Worm (Caenorhabditis elegans) whole organism, mixed stage, embryonic: Measurements from ENCODE around the gene srt-56.

Experiments used
- M03D4.4 ChIP-seq: sonication (generic microtip); optimal IDR thresholded peaks from 2 replicates; lab custom pipeline; 2017; ENCODE audit warnings: mild to moderate bottlenecking, missing genetic modification characterization, missing compliant biosample characterization
- bed-3 ChIP-seq: fragments of 200-800 bp; sonication (Bioruptor generic); optimal IDR thresholded peaks from 3 replicates; lab custom pipeline; 2018; ENCODE audit warnings: mild to moderate bottlenecking, missing genetic modification characterization, moderate library complexity, missing compliant biosample characterization
- blmp-1 ChIP-seq: fragments of 150-350 bp; optimal IDR thresholded peaks from 2 replicates; lab custom pipeline; 2014; ENCODE audit warnings: missing biosample characterization, missing genetic modification characterization
- ceh-39 ChIP-seq: fragments of 150-350 bp; optimal IDR thresholded peaks from 2 replicates; lab custom pipeline; 2014; ENCODE audit warnings: missing biosample characterization, missing genetic modification characterization
- ceh-43 ChIP-seq: fragments of 200-800 bp; sonication (Bioruptor generic); optimal IDR thresholded peaks from 2 replicates; lab custom pipeline; 2018; ENCODE audit warnings: mild to moderate bottlenecking, missing genetic modification characterization, moderate library complexity, missing compliant biosample characterization
- ceh-83 ChIP-seq: fragments of 200-800 bp; sonication (Bioruptor generic); optimal IDR thresholded peaks from 2 replicates; lab custom pipeline; 2018; ENCODE audit warnings: mild to moderate bottlenecking, missing genetic modification characterization, missing compliant biosample characterization
- ces-1 ChIP-seq: fragments of 150-350 bp; optimal IDR thresholded peaks from 2 replicates; lab custom pipeline; 2014; ENCODE audit warnings: missing biosample characterization, missing genetic modification reagents, missing genetic modification characterization
- drap-1 ChIP-seq: fragments of 200-800 bp; sonication (Bioruptor generic); optimal IDR thresholded peaks from 3 replicates; lab custom pipeline; 2018; ENCODE audit warnings: mild to moderate bottlenecking, missing genetic modification characterization, missing compliant biosample characterization
- elt-1 ChIP-seq: sonication (generic microtip); optimal IDR thresholded peaks from 2 replicates; lab custom pipeline; 2017; ENCODE audit warnings: missing genetic modification characterization, mild to moderate bottlenecking, missing compliant biosample characterization, antibody characterized with exemption, moderate library complexity, borderline replicate concordance; ENCODE audit not compliant: insufficient read depth
- elt-3 ChIP-seq: fragments of 150-350 bp; optimal IDR thresholded peaks from 2 replicates; lab custom pipeline; 2014; ENCODE audit warnings: missing biosample characterization, missing genetic modification characterization
- flh-1 ChIP-seq: fragments of 200-800 bp; sonication (Bioruptor generic); optimal IDR thresholded peaks from 2 replicates; lab custom pipeline; 2018; ENCODE audit warnings: mild to moderate bottlenecking, missing genetic modification characterization, moderate library complexity, missing compliant biosample characterization
- ham-2 ChIP-seq: fragments of 200-800 bp; sonication (Bioruptor generic); optimal IDR thresholded peaks from 2 replicates; lab custom pipeline; 2018; ENCODE audit warnings: mild to moderate bottlenecking, missing genetic modification characterization, missing compliant biosample characterization
- hlh-1 ChIP-seq: fragments of 150-350 bp; optimal IDR thresholded peaks from 2 replicates; lab custom pipeline; 2014; ENCODE audit warnings: missing biosample characterization, missing genetic modification reagents, missing genetic modification characterization
- lin-13 ChIP-seq: fragments of 150-350 bp; optimal IDR thresholded peaks from 2 replicates; lab custom pipeline; 2014; ENCODE audit warnings: missing biosample characterization, missing genetic modification characterization
- lin-32 ChIP-seq: fragments of 200-800 bp; sonication (Bioruptor generic); optimal IDR thresholded peaks from 2 replicates; lab custom pipeline; 2018; ENCODE audit warnings: mild to moderate bottlenecking, missing genetic modification characterization, missing compliant biosample characterization
- lsy-2 ChIP-seq: fragments of 150-350 bp; optimal IDR thresholded peaks from 2 replicates; lab custom pipeline; 2014; ENCODE audit warnings: missing biosample characterization, missing genetic modification characterization
- mab-5 ChIP-seq: fragments of 150-350 bp; optimal IDR thresholded peaks from 2 replicates; lab custom pipeline; 2014; ENCODE audit warnings: missing biosample characterization, missing genetic modification characterization
- mep-1 ChIP-seq: fragments of 150-350 bp; optimal IDR thresholded peaks from 2 replicates; lab custom pipeline; 2017; ENCODE audit warnings: missing biosample characterization, missing genetic modification reagents, missing genetic modification characterization, inconsistent platforms
- mls-2 ChIP-seq: sonication (generic microtip); optimal IDR thresholded peaks from 2 replicates; lab custom pipeline; 2016; ENCODE audit warnings: mild to moderate bottlenecking, missing genetic modification characterization, moderate library complexity, missing compliant biosample characterization
- nhr-12 ChIP-seq: fragments of 150-350 bp; optimal IDR thresholded peaks from 2 replicates; lab custom pipeline; 2014; ENCODE audit warnings: missing biosample characterization, missing genetic modification characterization
- nhr-2 ChIP-seq: fragments of 150-350 bp; optimal IDR thresholded peaks from 2 replicates; lab custom pipeline; 2014; ENCODE audit warnings: missing biosample characterization, missing genetic modification characterization
- nhr-28 ChIP-seq: fragments of 150-350 bp; optimal IDR thresholded peaks from 2 replicates; lab custom pipeline; 2014; ENCODE audit warnings: missing biosample characterization, missing genetic modification characterization
- nhr-76 ChIP-seq: sonication (generic microtip); optimal IDR thresholded peaks from 2 replicates; lab custom pipeline; 2017; ENCODE audit warnings: missing biosample characterization, missing genetic modification characterization
- snpc-4 ChIP-seq: fragments of 150-350 bp; optimal IDR thresholded peaks from 2 replicates; lab custom pipeline; 2014; ENCODE audit warnings: missing biosample characterization, missing genetic modification characterization
- sptf-1 ChIP-seq: sonication (generic microtip); optimal IDR thresholded peaks from 2 replicates; lab custom pipeline; 2017; ENCODE audit warnings: mild to moderate bottlenecking, missing genetic modification characterization, moderate library complexity, missing compliant biosample characterization
- tbx-8 ChIP-seq: fragments of 200-800 bp; sonication (Bioruptor generic); optimal IDR thresholded peaks from 2 replicates; lab custom pipeline; 2018; ENCODE audit warnings: mild to moderate bottlenecking, missing genetic modification characterization, moderate library complexity, missing compliant biosample characterization
- unc-120 ChIP-seq: sonication (generic microtip); optimal IDR thresholded peaks from 2 replicates; lab custom pipeline; 2017; ENCODE audit warnings: missing genetic modification characterization, missing compliant biosample characterization; ENCODE audit not compliant: poor library complexity, severe bottlenecking
- unc-62 ChIP-seq: fragments of 150-350 bp; optimal IDR thresholded peaks from 2 replicates; lab custom pipeline; 2014; ENCODE audit warnings: missing biosample characterization, missing genetic modification reagents, missing genetic modification characterization
- zip-8 ChIP-seq: fragments of 150-350 bp; optimal IDR thresholded peaks from 2 replicates; lab custom pipeline; 2014; ENCODE audit warnings: missing biosample characterization, missing genetic modification characterization
- ztf-11 ChIP-seq: fragments of 150-350 bp; optimal IDR thresholded peaks from 2 replicates; lab custom pipeline; 2014; ENCODE audit warnings: missing biosample characterization, missing genetic modification characterization

srt-56 gene

ce11 chrV:3121743-3122142 lies at the start of gene srt-56:
Gene srt-56 (minus strand): TSS chrV:3121843.
- TF ChIP-seq zip-8 (tag; lab: Kevin White, UChicago) (no peak), sptf-1 (tag; lab: Kevin White, UChicago) (no peak), nhr-28 (tag; lab: Kevin White, UChicago) (no peak), elt-3 (no peak), snpc-4 (no peak), ceh-43 (no peak), M03D4.4 (tag; lab: Kevin White, UChicago) (no peak), ztf-11 (tag; lab: Kevin White, UChicago) (no peak), blmp-1 (tag; lab: Kevin White, UChicago) (no peak), mls-2 (tag; lab: Kevin White, UChicago) (no peak), mep-1 (tag; lab: Kevin White, UChicago) (no peak), ham-2 (no peak), unc-62 (GFP tag; lab: Kevin White, UChicago) (no peak), nhr-2 (tag; lab: Kevin White, UChicago) (no peak)

DNA sequence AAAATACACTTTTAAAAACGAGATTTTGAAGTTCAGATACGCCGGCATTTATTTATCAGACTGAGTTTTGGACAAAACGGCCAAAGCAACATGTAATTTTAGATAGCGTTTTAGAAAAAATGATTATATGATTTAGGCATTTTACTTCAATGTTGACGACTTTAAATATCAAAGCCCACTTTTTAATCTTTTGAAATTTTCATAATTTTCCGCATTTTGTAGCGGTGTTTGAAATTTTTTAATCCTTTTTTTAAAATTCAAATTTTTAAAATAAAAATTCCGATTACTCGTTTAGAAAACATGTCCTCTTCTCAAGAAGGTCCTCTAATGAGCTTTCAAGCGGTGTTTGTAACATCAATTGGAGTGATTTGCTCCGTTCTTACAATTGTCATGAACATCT lies 48.2 kb upstream of the srt-56 start, which contains the start of gene srbc-6:
srbc-6 (plus strand) TSS at position 301 of the 400 bp plus-strand sequence.
- TF ChIP-seq mab-5 (tag; lab: Kevin White, UChicago) = no peak
- no peak for TF ChIP-seq elt-3
- no peak for TF ChIP-seq nhr-76

DNA sequence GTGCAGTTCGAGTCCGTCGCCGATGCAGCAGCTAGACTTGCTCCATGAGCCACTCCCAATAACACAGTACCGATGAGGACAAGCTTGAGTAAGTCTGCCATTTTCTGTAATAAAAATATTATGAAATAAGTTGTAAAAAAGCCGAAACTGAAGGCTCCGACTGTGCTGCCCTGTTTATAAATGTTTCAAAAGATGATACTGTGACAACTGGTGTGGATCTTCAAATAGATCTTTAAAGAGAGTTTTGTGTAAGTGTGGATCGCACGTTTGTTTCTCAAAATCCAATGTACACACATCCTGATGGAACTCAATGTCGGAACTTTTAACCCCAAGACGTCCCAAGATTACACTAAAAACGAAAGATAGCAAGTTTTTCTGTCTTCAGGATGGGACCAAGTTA lies 47.0 kb upstream of the srt-56 start, which contains the start of gene C36C5.15:
C36C5.15 (minus strand) TSS at position 101 of the 400 bp plus-strand sequence.
- TF ChIP-seq lin-13 (tag; lab: Kevin White, UChicago) = no peak
- no peak for TF ChIP-seq M03D4.4 (tag; lab: Kevin White, UChicago)
- no peak for TF ChIP-seq ham-2
- no peak for TF ChIP-seq elt-1 (tag; lab: Kevin White, UChicago)
- no peak for TF ChIP-seq lsy-2
- TF ChIP-seq hlh-1 (tag; lab: Kevin White, UChicago) = no peak
- TF ChIP-seq unc-120 (tag; lab: Kevin White, UChicago) = no peak
- no peak for TF ChIP-seq zip-8 (tag; lab: Kevin White, UChicago)
- no peak for TF ChIP-seq lin-32
- no peak for TF ChIP-seq nhr-28 (tag; lab: Kevin White, UChicago)
- TF ChIP-seq mep-1 (tag; lab: Kevin White, UChicago) = no peak
- TF ChIP-seq unc-62 (GFP tag; lab: Kevin White, UChicago) = no peak
- no peak for TF ChIP-seq nhr-12 (tag; lab: Kevin White, UChicago)
- no peak for TF ChIP-seq snpc-4
- no peak for TF ChIP-seq nhr-2 (tag; lab: Kevin White, UChicago)
- no peak for TF ChIP-seq drap-1 (GFP tag; lab: Kevin White, UChicago)
- TF ChIP-seq tbx-8 (GFP tag; lab: Kevin White, UChicago) = no peak
- no peak for TF ChIP-seq blmp-1 (tag; lab: Kevin White, UChicago)
- no peak for TF ChIP-seq ceh-39 (tag; lab: Kevin White, UChicago)
- no peak for TF ChIP-seq elt-3

ce11 chrV:3166260-3166659 lies 44.6 kb upstream of the srt-56 start, which contains the start of gene C36C5.4:
Gene C36C5.4 (plus strand): TSS chrV:3166560.
- no peak for TF ChIP-seq ceh-39 (tag; lab: Kevin White, UChicago)
- no peak for TF ChIP-seq blmp-1 (tag; lab: Kevin White, UChicago)
- TF ChIP-seq snpc-4 = no peak
- no peak for TF ChIP-seq bed-3 (GFP tag; lab: Kevin White, UChicago)
- TF ChIP-seq ces-1 (GFP tag; lab: Kevin White, UChicago) = no peak
- TF ChIP-seq hlh-1 (tag; lab: Kevin White, UChicago) = no peak
- TF ChIP-seq ceh-43 = no peak
- no peak for TF ChIP-seq sptf-1 (tag; lab: Kevin White, UChicago)
- no peak for TF ChIP-seq mls-2 (tag; lab: Kevin White, UChicago)
- TF ChIP-seq elt-1 (tag; lab: Kevin White, UChicago) = no peak

DNA sequence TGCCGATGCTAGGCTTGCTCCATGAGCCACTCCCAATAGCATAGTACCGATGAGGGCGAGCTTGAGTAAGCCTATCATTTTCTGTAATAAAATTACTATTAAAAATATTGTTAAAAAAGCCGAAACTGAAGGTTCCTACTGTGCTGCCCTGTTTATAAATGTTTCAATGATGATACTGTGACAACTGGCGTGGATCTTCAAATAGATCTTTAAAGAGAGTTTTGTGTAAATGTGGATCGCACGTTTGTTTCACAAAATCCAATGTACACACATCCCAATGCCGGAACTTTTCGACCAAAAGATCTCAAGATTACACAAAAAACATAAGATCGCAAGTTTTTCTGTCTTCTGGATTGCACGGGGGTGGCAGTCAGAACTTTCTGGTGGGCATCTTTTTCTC lies 43.8 kb upstream of the srt-56 start, which contains the start of gene C36C5.14:
C36C5.14 (minus strand) TSS at position 101 of the 400 bp plus-strand sequence.
- TF ChIP-seq flh-1 = no peak
- TF ChIP-seq ham-2 = no peak
- TF ChIP-seq mab-5 (tag; lab: Kevin White, UChicago) = no peak
- TF ChIP-seq ceh-83 (GFP tag; lab: Kevin White, UChicago) = no peak
- TF ChIP-seq, all 35 proteins: peak for 0
